Worm (Caenorhabditis elegans) whole organism, L4 larva: ENCODE measurements around the gene C39B5.5.

Source experiments
- F26F4.8 ChIP-seq: fragments of 200-800 bp; sonication (Bioruptor generic); conservative IDR thresholded peaks from 2 replicates; pipeline ENCODE4 v1.3.6; 2022; ENCODE audit warnings: missing genetic modification characterization, missing compliant biosample characterization
- F49E8.2 ChIP-seq: sonication (generic microtip); optimal IDR thresholded peaks from 2 replicates; lab custom pipeline; 2016; ENCODE audit warnings: missing compliant biosample characterization, mild to moderate bottlenecking, missing genetic modification characterization, borderline replicate concordance
- Y105C5A.15 ChIP-seq: fragments of 200-800 bp; sonication (Bioruptor generic); IDR thresholded peaks from 2 replicates; pipeline ENCODE4 v1.3.6; 2022; ENCODE audit warnings: missing genetic modification characterization, missing compliant biosample characterization
- Y5F2A.4 ChIP-seq: fragments of 200-800 bp; sonication (Bioruptor generic); optimal IDR thresholded peaks from 2 replicates; lab custom pipeline; 2018; ENCODE audit warnings: mild to moderate bottlenecking, missing genetic modification characterization, missing compliant biosample characterization
- ZK546.5 ChIP-seq, 2 experiments: sonication (generic microtip); optimal IDR thresholded peaks; 2 replicates each; lab custom pipeline; 2017; ENCODE audit warnings: missing biosample characterization in 2 of 2, missing genetic modification characterization in 2 of 2
- aha-1 ChIP-seq: fragments of 150-350 bp; peaks from one replicate; lab custom pipeline; 2014; ENCODE audit warnings: missing biosample characterization, missing genetic modification characterization
- ceh-28 ChIP-seq: fragments of 150-350 bp; optimal IDR thresholded peaks from 2 replicates; lab custom pipeline; 2014; ENCODE audit warnings: missing biosample characterization, missing genetic modification reagents, missing genetic modification characterization
- ceh-44 ChIP-seq: fragments of 200-800 bp; sonication (Bioruptor generic); IDR thresholded peaks from 2 replicates; pipeline ENCODE4 v1.3.6; 2022; ENCODE audit warnings: missing genetic modification reagents, missing genetic modification characterization, missing compliant biosample characterization
- cey-2 ChIP-seq: sonication (generic microtip); optimal IDR thresholded peaks from 3 replicates; lab custom pipeline; 2017; ENCODE audit warnings: missing genetic modification characterization, mild to moderate bottlenecking, missing compliant biosample characterization, antibody characterized with exemption, borderline replicate concordance; ENCODE audit not compliant: insufficient read depth
- ctbp-1 ChIP-seq: fragments of 200-800 bp; sonication (Bioruptor generic); IDR thresholded peaks from 2 replicates; pipeline ENCODE4 v1.3.6; 2022; ENCODE audit warnings: missing genetic modification reagents, missing genetic modification characterization, missing compliant biosample characterization
- daf-12 ChIP-seq: fragments of 150-350 bp; optimal IDR thresholded peaks from 2 replicates; lab custom pipeline; 2014; ENCODE audit warnings: missing biosample characterization, missing genetic modification reagents, missing genetic modification characterization
- daf-16 ChIP-seq, 3 experiments: sonication (generic microtip); optimal IDR thresholded peaks; 2 replicates each; lab custom pipeline; 2016 to 2017; ENCODE audit warnings: missing genetic modification characterization in 3 of 3, missing genetic modification reagents in 3 of 3, mild to moderate bottlenecking in 2 of 3, missing compliant biosample characterization in 2 of 3, missing biosample characterization in 1 of 3, moderate library complexity in 1 of 3
- daf-19 ChIP-seq: fragments of 200-800 bp; sonication (Bioruptor generic); conservative IDR thresholded peaks from 2 replicates; pipeline ENCODE4 v1.3.6; 2022; ENCODE audit warnings: missing genetic modification characterization, missing compliant biosample characterization
- dmd-6 ChIP-seq: fragments of 200-800 bp; sonication (Bioruptor generic); IDR thresholded peaks from 2 replicates; pipeline ENCODE4 v1.3.6; 2022; ENCODE audit warnings: missing genetic modification reagents, missing genetic modification characterization, missing compliant biosample characterization
- dmd-9 ChIP-seq: fragments of 200-800 bp; sonication (Bioruptor generic); IDR thresholded peaks from 2 replicates; pipeline ENCODE4 v1.3.6; 2022; ENCODE audit warnings: missing genetic modification reagents, missing genetic modification characterization, missing compliant biosample characterization
- lim-7 ChIP-seq: fragments of 200-800 bp; sonication (Bioruptor generic); IDR thresholded peaks from 2 replicates; pipeline ENCODE4 v1.3.6; 2022; ENCODE audit warnings: missing genetic modification characterization, missing compliant biosample characterization
- lin-1 ChIP-seq: fragments of 200-800 bp; sonication (Bioruptor generic); IDR thresholded peaks from 2 replicates; pipeline ENCODE4 v1.3.6; 2022; ENCODE audit warnings: missing genetic modification reagents, missing genetic modification characterization, missing compliant biosample characterization
- lin-13 ChIP-seq: fragments of 150-350 bp; optimal IDR thresholded peaks from 2 replicates; lab custom pipeline; 2014; ENCODE audit warnings: missing biosample characterization, missing genetic modification reagents, missing genetic modification characterization
- madf-5 ChIP-seq, 2 experiments: fragments of 200-800 bp; sonication (Bioruptor generic); IDR thresholded peaks; 2 replicates each; pipeline ENCODE4 v1.3.6; 2022; ENCODE audit warnings: missing compliant biosample characterization in 2 of 2, missing genetic modification characterization in 2 of 2
- mxl-3 ChIP-seq: fragments of 200-800 bp; sonication (Bioruptor generic); optimal IDR thresholded peaks from 2 replicates; lab custom pipeline; 2018; ENCODE audit warnings: mild to moderate bottlenecking, missing genetic modification characterization, missing compliant biosample characterization
- nhr-237 ChIP-seq: sonication (generic microtip); optimal IDR thresholded peaks from 2 replicates; lab custom pipeline; 2017; ENCODE audit warnings: missing biosample characterization, missing genetic modification characterization
- nhr-28 ChIP-seq: fragments of 150-350 bp; optimal IDR thresholded peaks from 2 replicates; lab custom pipeline; 2014; ENCODE audit warnings: missing biosample characterization, missing genetic modification characterization
- php-3 ChIP-seq: fragments of 200-800 bp; sonication (Bioruptor generic); IDR thresholded peaks from 2 replicates; pipeline ENCODE4 v1.3.6; 2022; ENCODE audit warnings: missing genetic modification reagents, missing genetic modification characterization, missing compliant biosample characterization
- pqm-1 ChIP-seq: sonication (generic microtip); optimal IDR thresholded peaks from 2 replicates; lab custom pipeline; 2017; ENCODE audit warnings: missing biosample characterization, missing genetic modification characterization
- sdz-12 ChIP-seq: fragments of 200-800 bp; sonication (Bioruptor generic); optimal IDR thresholded peaks from 2 replicates; lab custom pipeline; 2018; ENCODE audit warnings: mild to moderate bottlenecking, missing genetic modification characterization, missing compliant biosample characterization
- set-16 ChIP-seq: fragments of 200-800 bp; sonication (Bioruptor generic); IDR thresholded peaks from 2 replicates; pipeline ENCODE4 v1.3.6; 2022; ENCODE audit warnings: missing genetic modification reagents, missing genetic modification characterization, missing compliant biosample characterization
- tra-1 ChIP-seq: fragments of 200-800 bp; sonication (Bioruptor generic); IDR thresholded peaks from 2 replicates; pipeline ENCODE4 v1.3.6; 2022; ENCODE audit warnings: missing genetic modification reagents, missing genetic modification characterization, missing compliant biosample characterization
- unc-62 ChIP-seq, 3 experiments: fragments of 150-350 bp in 1 of 3; sonication (generic microtip); optimal IDR thresholded peaks in 2 of 3; peaks in 1 of 3; 1 replicate in 1 of 3; 2 replicates in 2 of 3; lab custom pipeline; 2014 to 2017; ENCODE audit warnings: missing biosample characterization in 3 of 3, missing genetic modification characterization in 3 of 3, missing genetic modification reagents in 3 of 3, missing genotype in 1 of 3
- zfp-3 ChIP-seq: fragments of 200-800 bp; sonication (Bioruptor generic); conservative IDR thresholded peaks from 2 replicates; pipeline ENCODE4 v1.3.6; 2022; ENCODE audit warnings: missing genetic modification reagents, missing genetic modification characterization, missing compliant biosample characterization
- ztf-11 ChIP-seq: fragments of 150-350 bp; optimal IDR thresholded peaks from 2 replicates; lab custom pipeline; 2014; ENCODE audit warnings: missing biosample characterization, missing genetic modification characterization

The C39B5.5 gene

ce11 chrIII:2239587-2240144 is 31.7 kb downstream of the C39B5.5 start, which contains the start of gene C39B5.10:
Gene C39B5.10 (minus strand): TSS chrIII:2239637.
- TF ChIP-seq Y5F2A.4 (GFP tag; lab: Kevin White, UChicago) (no peak), mxl-3 (peak; percentile 2), F26F4.8 (no peak), dmd-6 (peak; percentile 55), unc-62 (GFP tag; optimal IDR thresholded peaks at IDR 0.05 in 1 of 2; lab: Kevin White, UChicago) (peak in 1 of 2 experiments; percentile 66), unc-62 (tag; optimal IDR thresholded peaks at IDR 0.05; lab: Kevin White, UChicago) (no peak), nhr-237 (tag; lab: Kevin White, UChicago) (no peak), pqm-1 (tag; lab: Kevin White, UChicago) (peak; percentile 89), nhr-28 (tag; lab: Kevin White, UChicago) (peak; percentile 39), ceh-28 (tag; lab: Kevin White, UChicago) (no peak)
- TF ChIP-seq, all 104 proteins: peak for 5

ce11 chrIII:2240471-2240870 is 32.5 kb downstream of the C39B5.5 start, which contains the start of gene srz-56:
Gene srz-56 (plus strand): TSS chrIII:2240771.
- TF ChIP-seq zfp-3 = no peak
- TF ChIP-seq lin-1 (GFP tag; lab: Robert Waterston, UW) = no peak
- no peak for TF ChIP-seq daf-19 (GFP tag; lab: Robert Waterston, UW)
- TF ChIP-seq nhr-28 (tag; lab: Kevin White, UChicago) = no peak
- TF ChIP-seq lim-7 (GFP tag; lab: Robert Waterston, UW) = no peak
- TF ChIP-seq nhr-237 (tag; lab: Kevin White, UChicago) = no peak
- no peak for TF ChIP-seq dmd-6
- TF ChIP-seq ceh-28 (tag; lab: Kevin White, UChicago) = no peak

ce11 chrIII:2243617-2244016 is 35.7 kb downstream of the C39B5.5 start:
- no peak for TF ChIP-seq F49E8.2 (tag; lab: Kevin White, UChicago)
- TF ChIP-seq madf-5 (GFP tag; IDR thresholded peaks at IDR 0.05; lab: Robert Waterston, UW) = no peak
- TF ChIP-seq ceh-28 (tag; lab: Kevin White, UChicago) = no peak
- peak; percentile 94 for TF ChIP-seq aha-1
- TF ChIP-seq dmd-9 (GFP tag; lab: Robert Waterston, UW) = no peak

ce11 chrIII:2245727-2246126 is 37.8 kb downstream of the C39B5.5 start, which contains the start of gene srd-67:
Gene srd-67 (minus strand): TSS chrIII:2245827.
- TF ChIP-seq sdz-12 (GFP tag; lab: Kevin White, UChicago) (no peak), aha-1 (peak; percentile 14)
- TF ChIP-seq, all 104 proteins: peak for 1

ce11 chrIII:2251348-2251747 is 43.4 kb downstream of the C39B5.5 start, which contains the start of gene fbxa-7:
Gene fbxa-7 (minus strand): TSS chrIII:2251448.
- TF ChIP-seq tra-1 = no peak
- TF ChIP-seq ctbp-1 (GFP tag; lab: Robert Waterston, UW) = no peak
- no peak for TF ChIP-seq nhr-237 (tag; lab: Kevin White, UChicago)
- no peak for TF ChIP-seq unc-62 (GFP tag; optimal IDR thresholded peaks at IDR 0.05 in 1 of 2; lab: Kevin White, UChicago)
- no peak for TF ChIP-seq unc-62 (tag; optimal IDR thresholded peaks at IDR 0.05; lab: Kevin White, UChicago)
- no peak for TF ChIP-seq ZK546.5 (tag; optimal IDR thresholded peaks at IDR 0.05; lab: Kevin White, UChicago)
- no peak for TF ChIP-seq set-16 (GFP tag; lab: Robert Waterston, UW)
- no peak for TF ChIP-seq daf-12 (tag; lab: Kevin White, UChicago)
- TF ChIP-seq lin-13 (GFP tag; lab: Kevin White, UChicago) = no peak
- TF ChIP-seq cey-2 (tag; lab: Kevin White, UChicago) = no peak

- TF ChIP-seq pqm-1 (tag; lab: Kevin White, UChicago) (peak; percentile 83), Y105C5A.15 (GFP tag; lab: Robert Waterston, UW) (no peak), daf-16 (GFP tag; optimal IDR thresholded peaks at IDR 0.05; lab: Kevin White, UChicago) (no peak), daf-16 (tag; optimal IDR thresholded peaks at IDR 0.05; lab: Kevin White, UChicago) (peak; percentile 84), ceh-44 (GFP tag; lab: Robert Waterston, UW) (no peak), ztf-11 (tag; lab: Kevin White, UChicago) (no peak), nhr-28 (tag; lab: Kevin White, UChicago) (peak; percentile 64), php-3 (no peak)
Observed at ce11 chrIII:2253027-2253499, 45.1 kb downstream of the C39B5.5 start, which contains the start of gene fbxa-73. Gene fbxa-73 (plus strand): TSS chrIII:2253449.
